Worm (Caenorhabditis elegans) whole organism, L4/young adult: ENCODE results near the gene snn-1.

Source experiments
- W03F9.2 ChIP-seq: fragments of 150-350 bp; optimal IDR thresholded peaks from 2 replicates; lab custom pipeline; 2014; ENCODE audit warnings: missing biosample characterization, missing genetic modification characterization
- dao-5 ChIP-seq: sonication (generic microtip); optimal IDR thresholded peaks from 2 replicates; lab custom pipeline; 2016; ENCODE audit warnings: missing genotype, missing genetic modification characterization, moderate library complexity, missing compliant biosample characterization
- him-1 ChIP-seq: sonication (generic microtip); optimal IDR thresholded peaks from 2 replicates; lab custom pipeline; 2016; ENCODE audit warnings: missing genotype, missing genetic modification reagents, missing genetic modification characterization, missing compliant biosample characterization

DNA sequence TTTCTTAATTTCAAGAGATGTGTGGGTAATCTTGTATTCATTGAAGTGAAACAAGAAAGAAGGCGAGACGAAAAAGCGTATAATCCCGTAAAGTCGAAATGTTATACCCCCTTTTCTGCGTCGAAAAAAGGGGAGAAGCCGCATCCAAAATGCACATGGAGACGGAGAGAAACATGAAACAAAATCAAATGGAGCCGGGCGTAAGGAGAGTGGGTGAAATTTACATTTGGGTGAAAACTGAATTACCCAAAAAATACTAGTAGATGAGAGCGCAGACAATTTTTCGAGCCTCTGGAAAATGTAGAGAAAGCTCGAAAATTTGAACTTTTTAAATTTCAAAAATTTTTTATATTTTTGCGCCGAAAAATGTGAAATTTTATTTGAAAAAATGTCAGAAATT, 1.3 kb upstream of the snn-1 start:
- no peak for TF ChIP-seq him-1 (tag; lab: Kevin White, UChicago)
- TF ChIP-seq dao-5 (tag; lab: Kevin White, UChicago), result no peak
- TF ChIP-seq W03F9.2 (tag; lab: Kevin White, UChicago), result no peak
